Fruit fly (Drosophila melanogaster): ENCODE results near the gene dia.

dm6 chr2L:20803733-20804164 is 45.8 kb downstream of the dia start:
- TF ChIP-seq Clk (GFP tag; optimal IDR thresholded peaks at IDR 0.05) (no peak), cnc (optimal IDR thresholded peaks at IDR 0.05) (no peak), bab1 (GFP tag; optimal IDR thresholded peaks at IDR 0.05) (no peak), CG33017 (tag; optimal IDR thresholded peaks at IDR 0.05) (no peak), CG7101 (tag; optimal IDR thresholded peaks at IDR 0.05) (no peak)
